Worm (Caenorhabditis elegans): ENCODE data around the gene ipla-1.

DNA sequence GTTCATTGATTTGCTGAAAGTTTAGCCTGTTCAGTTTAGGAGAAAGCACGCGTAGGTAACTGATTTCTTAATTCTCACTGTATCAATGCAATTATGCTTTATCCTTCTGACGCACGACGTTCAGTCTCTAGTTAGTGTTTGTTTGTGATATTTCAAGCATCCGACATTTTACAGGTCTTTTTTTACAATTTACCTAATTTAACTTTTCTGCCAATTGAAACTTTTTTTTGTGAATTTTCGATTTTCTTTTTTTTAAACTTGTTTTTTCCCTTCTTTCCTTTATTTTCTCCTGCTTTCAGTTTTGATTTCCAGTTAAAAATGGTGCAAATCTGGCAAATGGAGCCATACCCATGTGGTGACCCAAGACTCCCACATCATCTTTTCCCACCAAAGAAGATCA is 50.4 kb downstream of the ipla-1 start, which contains the start of gene K07E1.1:
- no peak for TF ChIP-seq flt-1 (GFP tag; IDR thresholded peaks at IDR 0.05)
- TF ChIP-seq hnd-1 (tag; optimal IDR thresholded peaks at IDR 0.05), result no peak
- no peak for TF ChIP-seq F13C5.2 (tag; optimal IDR thresholded peaks at IDR 0.05)
- TF ChIP-seq ama-1 (optimal IDR thresholded peaks at IDR 0.05), result no peak
- TF ChIP-seq tbx-11 (GFP tag; IDR thresholded peaks at IDR 0.05), result no peak
- no peak for TF ChIP-seq hmbx-1 (tag; optimal IDR thresholded peaks at IDR 0.05)
- TF ChIP-seq B0310.2 (tag; optimal IDR thresholded peaks at IDR 0.05), result no peak
- TF ChIP-seq tra-4 (tag; optimal IDR thresholded peaks at IDR 0.05), result no peak
- no peak for TF ChIP-seq hmg-4 (GFP tag; optimal IDR thresholded peaks at IDR 0.05)
